Worm (Caenorhabditis elegans) whole organism, late embryonic: ENCODE results near the gene F56H9.2.

Source experiments
- C08G9.2 ChIP-seq: sonication (generic microtip); optimal IDR thresholded peaks from 2 replicates; lab custom pipeline; 2016; ENCODE audit warnings: mild to moderate bottlenecking, missing genetic modification characterization, moderate library complexity, missing compliant biosample characterization
- C38D4.7 ChIP-seq: fragments of 200-800 bp; sonication (Bioruptor generic); optimal IDR thresholded peaks from 2 replicates; lab custom pipeline; 2018; ENCODE audit warnings: mild to moderate bottlenecking, missing genetic modification characterization, moderate library complexity, missing compliant biosample characterization
- K02D7.2 ChIP-seq: sonication (generic microtip); optimal IDR thresholded peaks from 2 replicates; lab custom pipeline; 2017; ENCODE audit warnings: mild to moderate bottlenecking, missing genetic modification characterization, missing compliant biosample characterization
- K09A11.1 ChIP-seq: sonication (generic microtip); optimal IDR thresholded peaks from 2 replicates; lab custom pipeline; 2017; ENCODE audit warnings: antibody characterized with exemption, mild to moderate bottlenecking, missing genetic modification characterization, missing compliant biosample characterization; ENCODE audit not compliant: insufficient read depth
- ahr-1 ChIP-seq: sonication (generic microtip); optimal IDR thresholded peaks from 2 replicates; lab custom pipeline; 2016; ENCODE audit warnings: missing genetic modification characterization, missing compliant biosample characterization
- ceh-14 ChIP-seq: sonication (generic microtip); optimal IDR thresholded peaks from 2 replicates; lab custom pipeline; 2016; ENCODE audit warnings: missing genotype, missing genetic modification characterization, missing compliant biosample characterization
- ceh-18 ChIP-seq: sonication (generic microtip); optimal IDR thresholded peaks from 2 replicates; lab custom pipeline; 2016; ENCODE audit warnings: missing genetic modification characterization, missing compliant biosample characterization
- ceh-2 ChIP-seq: sonication (generic microtip); optimal IDR thresholded peaks from 2 replicates; lab custom pipeline; 2016; ENCODE audit warnings: missing genotype, missing genetic modification characterization, missing compliant biosample characterization
- ceh-22 ChIP-seq: sonication (generic microtip); optimal IDR thresholded peaks from 2 replicates; lab custom pipeline; 2017; ENCODE audit warnings: missing biosample characterization, missing genetic modification characterization
- ceh-31 ChIP-seq: sonication (generic microtip); optimal IDR thresholded peaks from 2 replicates; lab custom pipeline; 2016; ENCODE audit warnings: missing genetic modification characterization, missing compliant biosample characterization
- ceh-45 ChIP-seq: fragments of 200-800 bp; sonication (Bioruptor generic); IDR thresholded peaks from 2 replicates; pipeline ENCODE4 v1.3.6; 2022; ENCODE audit warnings: missing genetic modification reagents, missing genetic modification characterization, missing compliant biosample characterization
- ceh-6 ChIP-seq: fragments of 200-800 bp; sonication (Bioruptor generic); optimal IDR thresholded peaks from 2 replicates; lab custom pipeline; 2018; ENCODE audit warnings: mild to moderate bottlenecking, missing genetic modification characterization, missing compliant biosample characterization
- dmd-4 ChIP-seq: sonication (generic microtip); optimal IDR thresholded peaks from 2 replicates; lab custom pipeline; 2016; ENCODE audit warnings: borderline replicate concordance, missing genetic modification characterization, missing compliant biosample characterization
- dve-1 ChIP-seq: sonication (generic microtip); optimal IDR thresholded peaks from 2 replicates; lab custom pipeline; 2017; ENCODE audit warnings: antibody characterized with exemption, mild to moderate bottlenecking, missing genetic modification characterization, missing compliant biosample characterization
- elt-4 ChIP-seq: sonication (generic microtip); optimal IDR thresholded peaks from 2 replicates; lab custom pipeline; 2016; ENCODE audit warnings: missing genetic modification characterization, missing compliant biosample characterization
- ets-4 ChIP-seq: sonication (generic microtip); optimal IDR thresholded peaks from 2 replicates; lab custom pipeline; 2016; ENCODE audit warnings: missing genetic modification characterization, missing compliant biosample characterization
- fax-1 ChIP-seq: sonication (generic microtip); optimal IDR thresholded peaks from 2 replicates; lab custom pipeline; 2016; ENCODE audit warnings: missing genotype, missing genetic modification characterization, missing compliant biosample characterization
- fkh-10 ChIP-seq: fragments of 150-350 bp; optimal IDR thresholded peaks from 2 replicates; lab custom pipeline; 2014; ENCODE audit warnings: missing biosample characterization, missing genetic modification reagents, missing genetic modification characterization
- gmeb-2 ChIP-seq: sonication (generic microtip); optimal IDR thresholded peaks from 2 replicates; lab custom pipeline; 2016; ENCODE audit warnings: missing genetic modification characterization, inconsistent platforms, missing compliant biosample characterization
- hlh-15 ChIP-seq: sonication (generic microtip); optimal IDR thresholded peaks from 2 replicates; lab custom pipeline; 2016; ENCODE audit warnings: missing genetic modification characterization, missing compliant biosample characterization
- hlh-6 ChIP-seq: sonication (generic microtip); optimal IDR thresholded peaks from 2 replicates; lab custom pipeline; 2016; ENCODE audit warnings: missing genotype, missing genetic modification characterization, missing compliant biosample characterization
- lim-6 ChIP-seq: sonication (generic microtip); optimal IDR thresholded peaks from 2 replicates; lab custom pipeline; 2016; ENCODE audit warnings: missing genetic modification characterization, missing compliant biosample characterization
- lin-11 ChIP-seq: fragments of 200-800 bp; sonication (Bioruptor generic); optimal IDR thresholded peaks from 2 replicates; lab custom pipeline; 2018; ENCODE audit warnings: mild to moderate bottlenecking, missing genetic modification characterization, missing compliant biosample characterization
- madf-2 ChIP-seq: sonication (generic microtip); optimal IDR thresholded peaks from 2 replicates; lab custom pipeline; 2017; ENCODE audit warnings: missing genetic modification characterization, missing compliant biosample characterization
- nfya-1 ChIP-seq: sonication (generic microtip); optimal IDR thresholded peaks from 2 replicates; lab custom pipeline; 2017; ENCODE audit warnings: missing genetic modification characterization, mild to moderate bottlenecking, missing compliant biosample characterization, antibody characterized with exemption, moderate library complexity
- nhr-11 ChIP-seq: fragments of 150-350 bp; optimal IDR thresholded peaks from 2 replicates; lab custom pipeline; 2014; ENCODE audit warnings: missing biosample characterization, missing genetic modification characterization
- npax-4 ChIP-seq: sonication (generic microtip); optimal IDR thresholded peaks from 2 replicates; lab custom pipeline; 2016; ENCODE audit warnings: missing genetic modification characterization, missing compliant biosample characterization
- odd-2 ChIP-seq: sonication (generic microtip); optimal IDR thresholded peaks from 2 replicates; lab custom pipeline; 2017; ENCODE audit warnings: antibody characterized with exemption, mild to moderate bottlenecking, missing genetic modification characterization, missing compliant biosample characterization
- pat-9 ChIP-seq: fragments of 200-800 bp; sonication (Bioruptor generic); optimal IDR thresholded peaks from 2 replicates; lab custom pipeline; 2018; ENCODE audit warnings: mild to moderate bottlenecking, missing genetic modification characterization, moderate library complexity, missing compliant biosample characterization
- pha-2 ChIP-seq: sonication (generic microtip); optimal IDR thresholded peaks from 2 replicates; lab custom pipeline; 2017; ENCODE audit warnings: mild to moderate bottlenecking, missing genetic modification characterization, missing compliant biosample characterization
- pha-4 ChIP-seq: fragments of 150-350 bp; optimal IDR thresholded peaks from 2 replicates; lab custom pipeline; 2018; ENCODE audit warnings: missing biosample characterization, missing genetic modification reagents, missing genetic modification characterization
- pqm-1 ChIP-seq: sonication (generic microtip); optimal IDR thresholded peaks from 2 replicates; lab custom pipeline; 2016; ENCODE audit warnings: missing genetic modification characterization, missing compliant biosample characterization
- pros-1 ChIP-seq: fragments of 150-350 bp; optimal IDR thresholded peaks from 2 replicates; lab custom pipeline; 2014; ENCODE audit warnings: missing biosample characterization, missing genetic modification reagents, missing genetic modification characterization
- ref-2 ChIP-seq: sonication (generic microtip); optimal IDR thresholded peaks from 2 replicates; lab custom pipeline; 2016; ENCODE audit warnings: missing genetic modification characterization, missing compliant biosample characterization
- rnt-1 ChIP-seq: sonication (generic microtip); optimal IDR thresholded peaks from 2 replicates; lab custom pipeline; 2016; ENCODE audit warnings: missing genetic modification characterization, missing compliant biosample characterization
- sox-2 ChIP-seq: fragments of 200-800 bp; sonication (Bioruptor generic); IDR thresholded peaks from 2 replicates; pipeline ENCODE4 v1.3.6; 2022; ENCODE audit warnings: missing genetic modification reagents, missing genetic modification characterization, missing compliant biosample characterization
- tbx-7 ChIP-seq: sonication (generic microtip); optimal IDR thresholded peaks from 2 replicates; lab custom pipeline; 2016; ENCODE audit warnings: missing genotype, missing genetic modification characterization, missing compliant biosample characterization
- ttx-3 ChIP-seq: sonication (generic microtip); optimal IDR thresholded peaks from 2 replicates; lab custom pipeline; 2016; ENCODE audit warnings: missing genetic modification reagents, missing genetic modification characterization, missing compliant biosample characterization
- unc-42 ChIP-seq: sonication (generic microtip); optimal IDR thresholded peaks from 2 replicates; lab custom pipeline; 2016; ENCODE audit warnings: missing genotype, missing genetic modification characterization, missing compliant biosample characterization
- unc-55 ChIP-seq: sonication (generic microtip); optimal IDR thresholded peaks from 2 replicates; lab custom pipeline; 2017; ENCODE audit warnings: missing biosample characterization, missing genetic modification reagents, missing genetic modification characterization
- unc-86 ChIP-seq: sonication (generic microtip); optimal IDR thresholded peaks from 2 replicates; lab custom pipeline; 2016; ENCODE audit warnings: missing genetic modification characterization, missing compliant biosample characterization
- zip-5 ChIP-seq: sonication (generic microtip); optimal IDR thresholded peaks from 2 replicates; lab custom pipeline; 2016; ENCODE audit warnings: missing genetic modification characterization, missing compliant biosample characterization

Gene F56H9.2

ce11 chrV:12676299-12676698 lies 38.8 kb downstream of the F56H9.2 start:
- TF ChIP-seq nhr-11 (tag; lab: Kevin White, UChicago), result no peak
- TF ChIP-seq nfya-1 (tag; lab: Kevin White, UChicago), result no peak
- TF ChIP-seq madf-2 (tag; lab: Kevin White, UChicago), result no peak
- no peak for TF ChIP-seq lin-11 (tag; lab: Kevin White, UChicago)
- TF ChIP-seq ttx-3 (tag; lab: Kevin White, UChicago), result no peak
- no peak for TF ChIP-seq ceh-14 (tag; lab: Kevin White, UChicago)
- no peak for TF ChIP-seq elt-4 (tag; lab: Kevin White, UChicago)
- TF ChIP-seq hlh-6 (tag; lab: Kevin White, UChicago), result no peak
- TF ChIP-seq pha-2, result no peak
- no peak for TF ChIP-seq odd-2
- TF ChIP-seq unc-42 (tag; lab: Kevin White, UChicago), result no peak
- TF ChIP-seq pros-1 (tag; lab: Kevin White, UChicago), result no peak
- no peak for TF ChIP-seq pha-4 (tag; lab: Kevin White, UChicago)
- no peak for TF ChIP-seq dmd-4 (tag; lab: Kevin White, UChicago)

ce11 chrV:12679292-12679691 lies 41.8 kb downstream of the F56H9.2 start:
- TF ChIP-seq dmd-4 (tag; lab: Kevin White, UChicago) (no peak), pqm-1 (tag; lab: Kevin White, UChicago) (no peak), ceh-6 (no peak), lim-6 (tag; lab: Kevin White, UChicago) (no peak), ceh-22 (tag; lab: Kevin White, UChicago) (no peak), pha-2 (no peak), sox-2 (GFP tag; lab: Robert Waterston, UW) (no peak), hlh-15 (tag; lab: Kevin White, UChicago) (no peak), unc-55 (no peak), ceh-31 (tag; lab: Kevin White, UChicago) (no peak), ahr-1 (tag; lab: Kevin White, UChicago) (no peak), hlh-6 (tag; lab: Kevin White, UChicago) (no peak)

ce11 chrV:12679807-12680206 lies 42.3 kb downstream of the F56H9.2 start, which contains the start of gene frpr-15:
Gene frpr-15 (plus strand): TSS chrV:12680107.
- TF ChIP-seq ceh-45 (no peak), gmeb-2 (no peak), ets-4 (no peak), tbx-7 (no peak), pha-2 (no peak), pat-9 (tag; lab: Kevin White, UChicago) (no peak), C08G9.2 (no peak), K09A11.1 (no peak), unc-55 (no peak), unc-86 (no peak), K02D7.2 (tag; lab: Kevin White, UChicago) (no peak), unc-42 (tag; lab: Kevin White, UChicago) (no peak), npax-4 (tag; lab: Kevin White, UChicago) (no peak), hlh-15 (tag; lab: Kevin White, UChicago) (no peak), rnt-1 (tag; lab: Kevin White, UChicago) (no peak), dve-1 (tag; lab: Kevin White, UChicago) (no peak), zip-5 (tag; lab: Kevin White, UChicago) (no peak), ref-2 (tag; lab: Kevin White, UChicago) (no peak), pha-4 (tag; lab: Kevin White, UChicago) (no peak)
- TF ChIP-seq, all 69 proteins: peak for 0

- TF ChIP-seq madf-2 (tag; lab: Kevin White, UChicago), result no peak
- TF ChIP-seq K02D7.2 (tag; lab: Kevin White, UChicago), result no peak
- TF ChIP-seq ttx-3 (tag; lab: Kevin White, UChicago), result no peak
- TF ChIP-seq pat-9 (tag; lab: Kevin White, UChicago), result no peak
- TF ChIP-seq ceh-18 (tag; lab: Kevin White, UChicago), result no peak
- no peak for TF ChIP-seq fkh-10 (GFP tag; lab: Kevin White, UChicago)
- no peak for TF ChIP-seq ceh-2
- TF ChIP-seq C38D4.7 (GFP tag; lab: Kevin White, UChicago), result no peak
- no peak for TF ChIP-seq lim-6 (tag; lab: Kevin White, UChicago)
- TF ChIP-seq ceh-22 (tag; lab: Kevin White, UChicago), result no peak
- no peak for TF ChIP-seq nhr-11 (tag; lab: Kevin White, UChicago)
- TF ChIP-seq fax-1, result no peak
- TF ChIP-seq hlh-6 (tag; lab: Kevin White, UChicago), result no peak
These were observed 45.7 kb downstream of the F56H9.2 start for ce11 chrV:12683205-12683604.
